Worm (Caenorhabditis elegans) whole organism, L2 larva: Measurements from ENCODE around the gene C28A5.2.

ENCODE experiments used
- C34F6.9 ChIP-seq: fragments of 150-350 bp; optimal IDR thresholded peaks from 2 replicates; lab custom pipeline; 2014; ENCODE audit warnings: missing biosample characterization, missing genetic modification characterization
- F13H6.1 ChIP-seq: sonication (generic microtip); optimal IDR thresholded peaks from 2 replicates; lab custom pipeline; 2016; ENCODE audit warnings: missing genetic modification characterization, missing compliant biosample characterization
- ZK546.5 ChIP-seq: sonication (generic microtip); optimal IDR thresholded peaks from 2 replicates; lab custom pipeline; 2017; ENCODE audit warnings: missing biosample characterization, missing genetic modification characterization
- elt-3 ChIP-seq: sonication (generic microtip); optimal IDR thresholded peaks from 2 replicates; lab custom pipeline; 2017; ENCODE audit warnings: missing biosample characterization, missing genetic modification characterization
- fos-1 ChIP-seq: fragments of 150-350 bp; optimal IDR thresholded peaks from 2 replicates; lab custom pipeline; 2014; ENCODE audit warnings: missing biosample characterization, missing genetic modification characterization
- nhr-237 ChIP-seq: fragments of 150-350 bp; optimal IDR thresholded peaks from 2 replicates; lab custom pipeline; 2014; ENCODE audit warnings: missing biosample characterization, missing genetic modification characterization
- nhr-25 ChIP-seq: fragments of 150-350 bp; sonication (generic microtip); optimal IDR thresholded peaks from 3 replicates; lab custom pipeline; 2014; ENCODE audit warnings: missing biosample characterization, missing genetic modification characterization
- nhr-77 ChIP-seq: fragments of 150-350 bp; optimal IDR thresholded peaks from 2 replicates; lab custom pipeline; 2014; ENCODE audit warnings: missing biosample characterization, missing genetic modification characterization
- unc-55 ChIP-seq: fragments of 150-350 bp; sonication (generic microtip); optimal IDR thresholded peaks from 3 replicates; lab custom pipeline; 2014; ENCODE audit warnings: missing biosample characterization, missing genetic modification reagents, missing genetic modification characterization

ce11 chrIII:4452749-4453148, 13.4 kb upstream of the C28A5.2 start:
- no peak for TF ChIP-seq nhr-77 (tag; lab: Kevin White, UChicago)
- TF ChIP-seq C34F6.9 (tag; lab: Kevin White, UChicago): no peak
- TF ChIP-seq elt-3 (tag; lab: Kevin White, UChicago): no peak
- no peak for TF ChIP-seq fos-1 (tag; lab: Kevin White, UChicago)
- TF ChIP-seq nhr-25 (tag; lab: Kevin White, UChicago): peak; percentile 30
- no peak for TF ChIP-seq nhr-237 (tag; lab: Kevin White, UChicago)
- TF ChIP-seq ZK546.5 (tag; lab: Kevin White, UChicago): no peak
- TF ChIP-seq F13H6.1 (tag; lab: Kevin White, UChicago): no peak
- TF ChIP-seq unc-55: no peak
